Worm (Caenorhabditis elegans): Measurements from ENCODE around the gene K08D8.3.

K08D8.3 gene

ce11 chrIV:12921027-12921426 is 14.6 kb upstream of the K08D8.3 start, which contains the start of gene C32H11.4:
Gene C32H11.4 (plus strand): TSS chrIV:12921264.
- TF ChIP-seq hmg-4 (GFP tag; optimal IDR thresholded peaks at IDR 0.05) (no peak), ets-7 (tag; optimal IDR thresholded peaks at IDR 0.05) (no peak), hmbx-1 (tag; optimal IDR thresholded peaks at IDR 0.05) (no peak), aly-1 (tag; optimal IDR thresholded peaks at IDR 0.05) (no peak), hnd-1 (tag; optimal IDR thresholded peaks at IDR 0.05) (no peak), tra-4 (tag; optimal IDR thresholded peaks at IDR 0.05) (no peak)

- TF ChIP-seq aly-1 (tag; optimal IDR thresholded peaks at IDR 0.05) (no peak), hmbx-1 (tag; optimal IDR thresholded peaks at IDR 0.05) (no peak), tra-4 (tag; optimal IDR thresholded peaks at IDR 0.05) (no peak)
Observed at ce11 chrIV:12920553-12920952, 14.1 kb upstream of the K08D8.3 start.

- TF ChIP-seq flt-1 (GFP tag; IDR thresholded peaks at IDR 0.05), result no peak
- no peak for TF ChIP-seq hnd-1 (tag; optimal IDR thresholded peaks at IDR 0.05)
- no peak for TF ChIP-seq ets-7 (tag; optimal IDR thresholded peaks at IDR 0.05)
- TF ChIP-seq pes-1 (GFP tag; IDR thresholded peaks at IDR 0.05), result no peak
Observed at ce11 chrIV:12918256-12918655, 11.8 kb upstream of the K08D8.3 start, which contains the start of gene C32H11.3. Gene C32H11.3 (plus strand): TSS chrIV:12918556.

ce11 chrIV:12915479-12915878 is 9.0 kb upstream of the K08D8.3 start, which contains the start of gene srz-15:
Gene srz-15 (plus strand): TSS chrIV:12915779.
- no peak for TF ChIP-seq hnd-1 (tag; optimal IDR thresholded peaks at IDR 0.05)
- no peak for TF ChIP-seq hmg-4 (GFP tag; optimal IDR thresholded peaks at IDR 0.05)
- no peak for TF ChIP-seq aly-1 (tag; optimal IDR thresholded peaks at IDR 0.05)
- no peak for TF ChIP-seq B0310.2 (tag; optimal IDR thresholded peaks at IDR 0.05)
- TF ChIP-seq flt-1 (GFP tag; IDR thresholded peaks at IDR 0.05), result no peak
- TF ChIP-seq F13C5.2 (tag; optimal IDR thresholded peaks at IDR 0.05), result no peak
- TF ChIP-seq sea-1 (GFP tag; conservative IDR thresholded peaks at IDR 0.05), result no peak
- TF ChIP-seq ceh-13 (GFP tag; optimal IDR thresholded peaks at IDR 0.05), result no peak
- no peak for TF ChIP-seq pes-1 (GFP tag; IDR thresholded peaks at IDR 0.05)
- no peak for TF ChIP-seq tbx-37 (GFP tag; conservative IDR thresholded peaks at IDR 0.05)
- TF ChIP-seq scrt-1 (GFP tag; IDR thresholded peaks at IDR 0.05), result no peak
- TF ChIP-seq tra-4 (tag; optimal IDR thresholded peaks at IDR 0.05), result no peak
- TF ChIP-seq ets-7 (tag; optimal IDR thresholded peaks at IDR 0.05), result no peak
- no peak for TF ChIP-seq hmbx-1 (tag; optimal IDR thresholded peaks at IDR 0.05)
- no peak for TF ChIP-seq ceh-36 (tag; optimal IDR thresholded peaks at IDR 0.05)
- TF ChIP-seq tbx-11 (GFP tag; IDR thresholded peaks at IDR 0.05), result no peak
- no peak for TF ChIP-seq ama-1 (optimal IDR thresholded peaks at IDR 0.05)

ce11 chrIV:12914532-12915019 is 8.1 kb upstream of the K08D8.3 start, which contains the start of gene irg-6:
Gene irg-6 (minus strand): TSS chrIV:12914969.
- TF ChIP-seq tbx-11 (GFP tag; IDR thresholded peaks at IDR 0.05), result no peak
- no peak for TF ChIP-seq ceh-36 (tag; optimal IDR thresholded peaks at IDR 0.05)
- no peak for TF ChIP-seq hmg-4 (GFP tag; optimal IDR thresholded peaks at IDR 0.05)
- no peak for TF ChIP-seq tra-4 (tag; optimal IDR thresholded peaks at IDR 0.05)
- TF ChIP-seq flt-1 (GFP tag; IDR thresholded peaks at IDR 0.05), result no peak
- TF ChIP-seq sea-1 (GFP tag; conservative IDR thresholded peaks at IDR 0.05), result no peak
- TF ChIP-seq hmbx-1 (tag; optimal IDR thresholded peaks at IDR 0.05), result no peak
- no peak for TF ChIP-seq ama-1 (optimal IDR thresholded peaks at IDR 0.05)
- no peak for TF ChIP-seq ceh-13 (GFP tag; optimal IDR thresholded peaks at IDR 0.05)
- TF ChIP-seq hnd-1 (tag; optimal IDR thresholded peaks at IDR 0.05), result no peak
- no peak for TF ChIP-seq scrt-1 (GFP tag; IDR thresholded peaks at IDR 0.05)
- TF ChIP-seq ets-7 (tag; optimal IDR thresholded peaks at IDR 0.05), result no peak
- TF ChIP-seq aly-1 (tag; optimal IDR thresholded peaks at IDR 0.05), result no peak
- TF ChIP-seq pes-1 (GFP tag; IDR thresholded peaks at IDR 0.05), result no peak
- no peak for TF ChIP-seq F13C5.2 (tag; optimal IDR thresholded peaks at IDR 0.05)

- TF ChIP-seq flt-1 (GFP tag; IDR thresholded peaks at IDR 0.05), result no peak
- no peak for TF ChIP-seq pes-1 (GFP tag; IDR thresholded peaks at IDR 0.05)
- TF ChIP-seq hnd-1 (tag; optimal IDR thresholded peaks at IDR 0.05), result no peak
- no peak for TF ChIP-seq tbx-11 (GFP tag; IDR thresholded peaks at IDR 0.05)
- TF ChIP-seq B0310.2 (tag; optimal IDR thresholded peaks at IDR 0.05), result no peak
- TF ChIP-seq ets-7 (tag; optimal IDR thresholded peaks at IDR 0.05), result no peak
- no peak for TF ChIP-seq aly-1 (tag; optimal IDR thresholded peaks at IDR 0.05)
- TF ChIP-seq F13C5.2 (tag; optimal IDR thresholded peaks at IDR 0.05), result no peak
- no peak for TF ChIP-seq hmbx-1 (tag; optimal IDR thresholded peaks at IDR 0.05)
- TF ChIP-seq scrt-1 (GFP tag; IDR thresholded peaks at IDR 0.05), result no peak
- TF ChIP-seq hmg-4 (GFP tag; optimal IDR thresholded peaks at IDR 0.05), result no peak
- no peak for TF ChIP-seq tra-4 (tag; optimal IDR thresholded peaks at IDR 0.05)
- no peak for TF ChIP-seq ceh-36 (tag; optimal IDR thresholded peaks at IDR 0.05)
Observed at ce11 chrIV:12911990-12912389, 5.5 kb upstream of the K08D8.3 start, which contains the start of gene K08D8.5. Gene K08D8.5 (minus strand): TSS chrIV:12912129.

- no peak for TF ChIP-seq hmg-4 (GFP tag; optimal IDR thresholded peaks at IDR 0.05)
- no peak for TF ChIP-seq tbx-11 (GFP tag; IDR thresholded peaks at IDR 0.05)
- no peak for TF ChIP-seq flt-1 (GFP tag; IDR thresholded peaks at IDR 0.05)
- TF ChIP-seq ets-7 (tag; optimal IDR thresholded peaks at IDR 0.05), result no peak
- no peak for TF ChIP-seq B0310.2 (tag; optimal IDR thresholded peaks at IDR 0.05)
- TF ChIP-seq scrt-1 (GFP tag; IDR thresholded peaks at IDR 0.05), result no peak
- no peak for TF ChIP-seq ceh-13 (GFP tag; optimal IDR thresholded peaks at IDR 0.05)
- no peak for TF ChIP-seq aly-1 (tag; optimal IDR thresholded peaks at IDR 0.05)
- TF ChIP-seq F13C5.2 (tag; optimal IDR thresholded peaks at IDR 0.05), result no peak
- TF ChIP-seq hmbx-1 (tag; optimal IDR thresholded peaks at IDR 0.05), result no peak
- TF ChIP-seq tra-4 (tag; optimal IDR thresholded peaks at IDR 0.05), result no peak
- TF ChIP-seq pes-1 (GFP tag; IDR thresholded peaks at IDR 0.05), result no peak
- TF ChIP-seq ama-1 (optimal IDR thresholded peaks at IDR 0.05), result no peak
- no peak for TF ChIP-seq tbx-37 (GFP tag; conservative IDR thresholded peaks at IDR 0.05)
- no peak for TF ChIP-seq ceh-36 (tag; optimal IDR thresholded peaks at IDR 0.05)
- no peak for TF ChIP-seq sea-1 (GFP tag; conservative IDR thresholded peaks at IDR 0.05)
- no peak for TF ChIP-seq hnd-1 (tag; optimal IDR thresholded peaks at IDR 0.05)
Observed at ce11 chrIV:12909871-12910270, 3.4 kb upstream of the K08D8.3 start, which contains the start of gene K08D8.4. Gene K08D8.4 (minus strand): TSS chrIV:12909998.

- TF ChIP-seq ceh-13 (GFP tag; optimal IDR thresholded peaks at IDR 0.05) (no peak), F13C5.2 (tag; optimal IDR thresholded peaks at IDR 0.05) (no peak), flt-1 (GFP tag; IDR thresholded peaks at IDR 0.05) (no peak), sea-1 (GFP tag; conservative IDR thresholded peaks at IDR 0.05) (no peak), ama-1 (optimal IDR thresholded peaks at IDR 0.05) (no peak), hnd-1 (tag; optimal IDR thresholded peaks at IDR 0.05) (no peak), ets-7 (tag; optimal IDR thresholded peaks at IDR 0.05) (no peak), tbx-11 (GFP tag; IDR thresholded peaks at IDR 0.05) (no peak), hmg-4 (GFP tag; optimal IDR thresholded peaks at IDR 0.05) (no peak), scrt-1 (GFP tag; IDR thresholded peaks at IDR 0.05) (no peak), B0310.2 (tag; optimal IDR thresholded peaks at IDR 0.05) (no peak), pes-1 (GFP tag; IDR thresholded peaks at IDR 0.05) (no peak), tra-4 (tag; optimal IDR thresholded peaks at IDR 0.05) (no peak), hmbx-1 (tag; optimal IDR thresholded peaks at IDR 0.05) (no peak), ceh-36 (tag; optimal IDR thresholded peaks at IDR 0.05) (no peak), tbx-37 (GFP tag; conservative IDR thresholded peaks at IDR 0.05) (no peak), aly-1 (tag; optimal IDR thresholded peaks at IDR 0.05) (no peak)
Observed at ce11 chrIV:12903687-12904086, 2.8 kb downstream of the K08D8.3 start.
